Fruit fly (Drosophila melanogaster): ENCODE data around the gene CG43102.

The CG43102 gene

DNA sequence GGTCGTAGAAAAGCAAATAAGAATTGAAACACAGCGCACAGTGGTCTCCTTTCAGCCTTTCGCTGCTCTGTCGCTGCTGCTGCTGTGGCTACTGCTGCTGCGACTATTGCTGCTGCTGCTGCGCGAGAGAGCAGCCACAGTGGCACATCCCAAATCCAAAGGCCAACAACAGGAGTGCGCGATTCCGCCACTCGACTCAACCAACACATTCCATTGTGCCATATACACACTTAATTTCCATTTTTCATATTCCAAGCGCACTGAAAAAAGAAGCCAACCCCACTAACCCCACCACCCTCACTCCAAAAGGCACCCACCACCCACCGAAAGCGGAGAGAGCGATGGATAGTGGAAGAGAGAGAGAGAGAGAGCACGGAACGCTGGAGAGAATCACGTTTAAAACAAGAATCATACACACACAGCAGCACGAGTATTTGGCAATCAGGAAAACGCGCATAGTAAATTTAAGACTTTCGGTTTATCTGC lies 18.1 kb downstream of the CG43102 start (continued):
- TF ChIP-seq Poxn (GFP tag; IDR thresholded peaks at IDR 0.05) = no peak
- no peak for TF ChIP-seq H15 (GFP tag; IDR thresholded peaks at IDR 0.05)
- TF ChIP-seq CG30431 (GFP tag; optimal IDR thresholded peaks at IDR 0.05) = no peak
- no peak for TF ChIP-seq br (optimal IDR thresholded peaks at IDR 0.05)
- no peak for TF ChIP-seq slou (GFP tag; optimal IDR thresholded peaks at IDR 0.05)
- no peak for TF ChIP-seq salm (tag; optimal IDR thresholded peaks at IDR 0.05)
- TF ChIP-seq ewg (GFP tag; optimal IDR thresholded peaks at IDR 0.05) = peak; percentile 25
- TF ChIP-seq MBD-R2 (GFP tag; IDR thresholded peaks at IDR 0.05) = peak; percentile 20; the same call in 1 of the 2 replicates
- TF ChIP-seq CG6175 (GFP tag; IDR thresholded peaks at IDR 0.05) = 0 out of 3 replicates have a peak, but pooled peaks have one; percentile 57
- TF ChIP-seq Mrtf (GFP tag; IDR thresholded peaks at IDR 0.05) = no peak
- peak; percentile 92 for TF ChIP-seq abd-A (tag; optimal IDR thresholded peaks at IDR 0.05)
- no peak for TF ChIP-seq CG12942 (GFP tag; optimal IDR thresholded peaks at IDR 0.05)
- TF ChIP-seq CG10209 (GFP tag; optimal IDR thresholded peaks at IDR 0.05) = no peak
- no peak for TF ChIP-seq shn (GFP tag; optimal IDR thresholded peaks at IDR 0.05)
- TF ChIP-seq slbo (GFP tag; IDR thresholded peaks at IDR 0.05) = peak; percentile 4; the same call in 1 of the 2 replicates
- TF ChIP-seq pfk (GFP tag; optimal IDR thresholded peaks at IDR 0.05) = peak; percentile 64
- no peak for TF ChIP-seq run (tag; optimal IDR thresholded peaks at IDR 0.05)
- no peak for TF ChIP-seq CG6654 (GFP tag; optimal IDR thresholded peaks at IDR 0.05)
- TF ChIP-seq pita (GFP tag; optimal IDR thresholded peaks at IDR 0.05) = no peak
- TF ChIP-seq Bgb (GFP tag; IDR thresholded peaks at IDR 0.05; ENCODE audit: partially characterized antibody) = peak; percentile 20; the same call in 1 of the 2 replicates
- no peak for TF ChIP-seq fd102C (GFP tag; optimal IDR thresholded peaks at IDR 0.05)
- TF ChIP-seq otp (GFP tag; IDR thresholded peaks at IDR 0.05) = no peak
- TF ChIP-seq CG11247 (GFP tag; IDR thresholded peaks at IDR 0.05) = no peak
- TF ChIP-seq luna (GFP tag; optimal IDR thresholded peaks at IDR 0.05) = no peak
- no peak for TF ChIP-seq CG43689 (GFP tag; IDR thresholded peaks at IDR 0.05)
- TF ChIP-seq Asciz (GFP tag; optimal IDR thresholded peaks at IDR 0.05) = no peak
- TF ChIP-seq Awh (GFP tag; IDR thresholded peaks at IDR 0.05) = no peak
- TF ChIP-seq CG7271 (tag; optimal IDR thresholded peaks at IDR 0.05) = no peak
- TF ChIP-seq phol (tag; optimal IDR thresholded peaks at IDR 0.05) = no peak
- no peak for TF ChIP-seq CG7372 (GFP tag; IDR thresholded peaks at IDR 0.05)
- no peak for TF ChIP-seq Nf-YA (GFP tag; IDR thresholded peaks at IDR 0.05)
- no peak for TF ChIP-seq dimm (GFP tag; IDR thresholded peaks at IDR 0.05)
- no peak for TF ChIP-seq h (optimal IDR thresholded peaks at IDR 0.05)
- TF ChIP-seq Dip3 (GFP tag; optimal IDR thresholded peaks at IDR 0.05) = no peak
- no peak for TF ChIP-seq Kr (GFP tag; optimal IDR thresholded peaks at IDR 0.05)
- TF ChIP-seq MTF-1 (GFP tag; optimal IDR thresholded peaks at IDR 0.05; ENCODE audit: borderline replicate concordance) = no peak
- TF ChIP-seq Doc3 (GFP tag; IDR thresholded peaks at IDR 0.05; ENCODE audit: partially characterized antibody) = no peak
- TF ChIP-seq caup (GFP tag; optimal IDR thresholded peaks at IDR 0.05; ENCODE audit: severe bottlenecking) = no peak
- TF ChIP-seq Med (GFP tag) = peak; percentile 61
- no peak for TF ChIP-seq CG15073 (GFP tag; optimal IDR thresholded peaks at IDR 0.05)
- TF ChIP-seq vvl (GFP tag; IDR thresholded peaks at IDR 0.05) = no peak
- TF ChIP-seq CG14860 (GFP tag; IDR thresholded peaks at IDR 0.05; ENCODE audit: partially characterized antibody) = no peak
- no peak for TF ChIP-seq nom (GFP tag; optimal IDR thresholded peaks at IDR 0.05)
- TF ChIP-seq zen2 (GFP tag; IDR thresholded peaks at IDR 0.05; ENCODE audit: partially characterized antibody) = no peak
- no peak for TF ChIP-seq CG30403 (GFP tag; optimal IDR thresholded peaks at IDR 0.05)
- TF ChIP-seq Taf1 (GFP tag; IDR thresholded peaks at IDR 0.05) = no peak
- no peak for TF ChIP-seq CG12104 (GFP tag; optimal IDR thresholded peaks at IDR 0.05)
- no peak for TF ChIP-seq CG7928 (GFP tag; optimal IDR thresholded peaks at IDR 0.05)
- TF ChIP-seq CG10147 (GFP tag; optimal IDR thresholded peaks at IDR 0.05) = no peak
- no peak for TF ChIP-seq Hr78 (GFP tag; optimal IDR thresholded peaks at IDR 0.05)
- no peak for TF ChIP-seq dysf (GFP tag; IDR thresholded peaks at IDR 0.05)
- no peak for TF ChIP-seq Lim3 (GFP tag; IDR thresholded peaks at IDR 0.05)

Data from whole organism, embryonic.